Comparison of ENCODE assay signal across 1 fruit fly cellular context in the genomic region with DNA sequence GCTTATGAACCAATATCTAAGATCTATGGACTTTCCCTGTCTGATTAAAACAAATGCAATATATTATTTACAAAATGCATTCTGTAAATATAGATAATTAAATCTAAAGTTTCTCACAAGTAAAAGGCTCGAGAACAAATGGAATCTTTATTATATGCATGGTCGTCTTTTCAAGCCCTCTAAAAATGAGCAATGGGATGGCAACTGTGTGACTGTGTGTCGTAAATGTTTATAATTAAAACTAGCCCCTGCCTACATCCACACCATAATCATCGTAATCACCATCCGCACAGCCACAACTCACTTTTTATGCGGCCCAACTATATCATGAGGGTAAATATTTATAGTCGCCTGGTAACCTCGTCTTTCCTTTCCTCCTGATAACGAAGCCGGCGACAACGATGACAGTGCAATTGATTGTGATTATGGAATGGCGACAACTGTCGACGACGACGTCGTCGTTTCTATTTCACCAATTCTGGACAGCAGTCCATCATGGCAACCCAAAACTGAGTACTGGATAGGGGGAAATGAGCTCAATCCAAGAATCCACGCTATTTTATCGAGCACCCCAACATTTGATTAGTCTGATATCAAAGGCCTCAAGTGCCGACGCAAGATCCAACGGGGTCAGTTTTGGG.
TF ChIP-seq lines count a peak whose summit lies in the region.

No protein-coding gene starts in this region.

TF ChIP-seq in whole organism, embryonic, 481 proteins besides CTCF, POLR2A, EP300 and RAD21 (continued from another document):
- TF ChIP-seq Tbp (GFP tag; optimal IDR thresholded peaks at IDR 0.05; lab: Kevin White, UChicago) (no peak), Sry-δ (GFP tag; optimal IDR thresholded peaks at IDR 0.05; lab: Kevin White, UChicago) (no peak), Hr3 (GFP tag; optimal IDR thresholded peaks at IDR 0.05; lab: Kevin White, UChicago) (no peak), Deaf1 (tag; optimal IDR thresholded peaks at IDR 0.05; lab: Kevin White, UChicago) (no peak), CoRest (tag; optimal IDR thresholded peaks at IDR 0.05; lab: Kevin White, UChicago) (no peak), sqz (GFP tag; optimal IDR thresholded peaks at IDR 0.05; lab: Kevin White, UChicago) (peak; percentile 30), Med (GFP tag; lab: Kevin White, UChicago) (peak; percentile 42), lab (GFP tag; optimal IDR thresholded peaks at IDR 0.05; lab: Kevin White, UChicago) (peak; percentile 24), bowl (GFP tag; IDR thresholded peaks at IDR 0.05; lab: Robert Waterston, UW) (no peak), sens (GFP tag; lab: Kevin White, UChicago) (peak; percentile 42), eve (GFP tag; optimal IDR thresholded peaks at IDR 0.05; lab: Kevin White, UChicago) (peak in 1 of 2 experiments; percentile 19), unpg (GFP tag; optimal IDR thresholded peaks at IDR 0.05; lab: Kevin White, UChicago) (peak; percentile 9), CG11504 (tag; optimal IDR thresholded peaks at IDR 0.05; lab: Kevin White, UChicago) (no peak), CG13296 (GFP tag; optimal IDR thresholded peaks at IDR 0.05; lab: Kevin White, UChicago) (peak; percentile 45), CG14667 (GFP tag; IDR thresholded peaks at IDR 0.05; lab: Robert Waterston, UW) (no peak), CG10267 (tag; optimal IDR thresholded peaks at IDR 0.05; lab: Kevin White, UChicago) (no peak), sd (tag; optimal IDR thresholded peaks at IDR 0.05; lab: Kevin White, UChicago) (peak; percentile 64), grn (GFP tag; optimal IDR thresholded peaks at IDR 0.05; lab: Kevin White, UChicago) (peak; percentile 95)
